Fruit fly (Drosophila melanogaster) whole organism, pupa: Measurements from ENCODE around the gene PIG-K.

Experiments used
- CG14655 ChIP-seq: fragments of 200-800 bp; sonication (Bioruptor generic); optimal IDR thresholded peaks from 3 replicates; lab custom pipeline; 2017; ENCODE audit warnings: mild to moderate bottlenecking, missing biosample characterization, missing genetic modification reagents, missing genetic modification characterization
- D1 ChIP-seq: fragments of 200-800 bp; sonication (Bioruptor generic); optimal IDR thresholded peaks from 2 replicates; lab custom pipeline; 2018; ENCODE audit warnings: missing biosample characterization, mild to moderate bottlenecking, missing genetic modification characterization, moderate library complexity

DNA sequence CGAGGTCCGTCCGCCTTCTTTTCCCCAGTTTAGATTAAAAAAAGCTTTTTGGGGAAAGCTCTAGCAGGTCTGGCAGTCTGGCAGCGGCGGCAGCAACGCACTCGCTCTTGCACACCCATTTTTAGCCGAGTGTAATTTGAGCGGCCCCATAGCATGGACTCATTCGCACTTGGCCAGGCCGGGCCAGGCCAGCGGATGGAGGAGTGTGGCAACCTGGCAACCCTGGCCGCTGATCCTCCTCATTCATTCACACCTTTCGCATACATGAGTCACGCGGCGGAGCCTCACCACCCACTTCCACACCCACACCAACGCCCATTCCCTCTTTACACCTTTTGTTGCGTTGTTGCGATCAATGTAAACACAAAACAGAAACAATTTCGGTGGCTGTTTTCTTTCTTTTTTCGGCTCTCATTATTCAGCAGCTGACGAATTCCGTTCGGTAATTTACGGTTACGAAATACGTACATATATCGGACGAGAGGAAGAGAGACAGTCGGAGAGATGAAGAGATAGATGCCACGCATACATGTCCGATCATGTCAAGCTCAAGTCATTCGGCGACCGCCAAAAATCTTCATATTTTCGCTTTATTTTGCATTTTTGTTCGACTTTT lies 23.8 kb upstream of the PIG-K start:
- TF ChIP-seq CG14655 (no peak), D1 (tag; lab: Kevin White, UChicago) (no peak)
